Fruit fly (Drosophila melanogaster): ENCODE data around the gene pip.

The pip gene

DNA sequence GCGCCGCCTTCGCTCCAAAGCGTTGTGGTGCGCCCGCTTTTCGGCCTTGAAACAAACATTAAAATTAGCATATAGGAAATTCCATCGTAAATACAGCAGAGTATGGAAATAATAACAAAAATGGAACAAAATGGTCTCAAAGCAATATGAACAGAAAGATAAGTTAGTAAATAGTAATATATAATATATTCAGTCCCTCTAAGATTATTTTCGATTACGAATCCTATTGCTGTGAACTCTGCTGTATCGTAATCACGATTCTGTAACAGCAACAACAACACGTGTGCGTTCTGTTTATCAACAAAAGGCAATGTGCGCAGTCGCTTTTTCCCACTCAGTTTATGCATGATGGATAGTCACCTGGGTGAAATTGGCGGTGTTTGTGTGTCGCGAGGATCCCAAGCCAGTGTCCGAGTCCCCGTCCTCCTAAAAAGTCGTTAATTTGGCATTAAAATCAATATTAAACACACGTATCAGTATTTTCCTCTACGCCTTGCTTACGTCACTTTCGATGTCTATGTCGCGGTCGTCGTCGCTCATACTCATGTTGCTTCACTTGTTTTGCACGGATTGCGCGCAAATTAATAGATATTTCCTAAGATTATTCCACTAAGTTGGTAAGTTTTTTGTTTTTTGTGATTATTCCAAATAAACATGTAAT is 73.8 kb downstream of the pip start, which contains the start of the genes CG42374 and Mettl5 (continued):
- TF ChIP-seq YL-1 (GFP tag; optimal IDR thresholded peaks at IDR 0.05) = no peak
- TF ChIP-seq CG15073 (GFP tag; optimal IDR thresholded peaks at IDR 0.05) = no peak
- TF ChIP-seq CG7745 (tag; optimal IDR thresholded peaks at IDR 0.05) = no peak
- no peak for TF ChIP-seq CG8924 (tag; optimal IDR thresholded peaks at IDR 0.05)
- no peak for TF ChIP-seq zen2 (GFP tag; IDR thresholded peaks at IDR 0.05; ENCODE audit: partially characterized antibody)
- TF ChIP-seq tgo (GFP tag; IDR thresholded peaks at IDR 0.05) = peak; percentile 48; the same call in 1 of the 3 replicates
- peak; percentile 54; the same call in 1 of the 2 replicates for TF ChIP-seq HLH3B (GFP tag; IDR thresholded peaks at IDR 0.05)
- TF ChIP-seq Atf3 (GFP tag; optimal IDR thresholded peaks at IDR 0.05) = no peak
- TF ChIP-seq CG13123 (GFP tag; optimal IDR thresholded peaks at IDR 0.05) = no peak
- TF ChIP-seq luna (GFP tag; optimal IDR thresholded peaks at IDR 0.05) = no peak
- peak; percentile 32 for TF ChIP-seq CG10979 (tag; optimal IDR thresholded peaks at IDR 0.05)
- peak; percentile 26 for TF ChIP-seq CG12219 (GFP tag; optimal IDR thresholded peaks at IDR 0.05)
- TF ChIP-seq CG2889 (GFP tag; IDR thresholded peaks at IDR 0.05) = peak; percentile 47; the same call in 1 of the 3 replicates
- no peak for TF ChIP-seq Sin3A (optimal IDR thresholded peaks at IDR 0.05)
- no peak for TF ChIP-seq CG11560 (tag; IDR thresholded peaks at IDR 0.05)
- TF ChIP-seq Xrp1 (GFP tag; IDR thresholded peaks at IDR 0.05) = peak; percentile 63
- TF ChIP-seq CG14710 (tag; optimal IDR thresholded peaks at IDR 0.05) = no peak
- peak; percentile 56 for TF ChIP-seq slbo (GFP tag; IDR thresholded peaks at IDR 0.05)
- TF ChIP-seq slp2 (GFP tag; optimal IDR thresholded peaks at IDR 0.05) = no peak
- TF ChIP-seq Poxn (GFP tag; IDR thresholded peaks at IDR 0.05) = no peak
- no peak for TF ChIP-seq ci (GFP tag; IDR thresholded peaks at IDR 0.05)
- TF ChIP-seq odd (GFP tag; optimal IDR thresholded peaks at IDR 0.05) = no peak
- no peak for TF ChIP-seq pho (GFP tag; optimal IDR thresholded peaks at IDR 0.05)
- TF ChIP-seq CG4854 (GFP tag; optimal IDR thresholded peaks at IDR 0.05) = no peak
- TF ChIP-seq CG10147 (GFP tag; optimal IDR thresholded peaks at IDR 0.05) = peak; percentile 17
- no peak for TF ChIP-seq HmgD (GFP tag; optimal IDR thresholded peaks at IDR 0.05)
- TF ChIP-seq CG11085 (GFP tag; IDR thresholded peaks at IDR 0.05) = no peak
- TF ChIP-seq Rfx (GFP tag; IDR thresholded peaks at IDR 0.05) = peak; percentile 65
- peak; percentile 21 for TF ChIP-seq bcd (GFP tag; optimal IDR thresholded peaks at IDR 0.05)
- TF ChIP-seq CG8478 (optimal IDR thresholded peaks at IDR 0.05) = no peak
- TF ChIP-seq gce (GFP tag; IDR thresholded peaks at IDR 0.05) = 0 out of 3 replicates have a peak, but pooled peaks have one; percentile 47
- no peak for TF ChIP-seq exex (tag; optimal IDR thresholded peaks at IDR 0.05)
- TF ChIP-seq CG17568 (GFP tag; optimal IDR thresholded peaks at IDR 0.05) = no peak
- TF ChIP-seq scrt (GFP tag; optimal IDR thresholded peaks at IDR 0.05) = peak; percentile 38
- TF ChIP-seq corto (GFP tag; optimal IDR thresholded peaks at IDR 0.05) = no peak
- no peak for TF ChIP-seq chif (GFP tag; optimal IDR thresholded peaks at IDR 0.05)
- peak; percentile 91 for TF ChIP-seq CG4360 (GFP tag; IDR thresholded peaks at IDR 0.05)
- no peak for TF ChIP-seq Dfd (GFP tag; optimal IDR thresholded peaks at IDR 0.05)
- no peak for TF ChIP-seq Hr39 (optimal IDR thresholded peaks at IDR 0.05)
- peak; percentile 70; the same call in 1 of the 3 replicates for TF ChIP-seq zfh1 (GFP tag; IDR thresholded peaks at IDR 0.05)
- TF ChIP-seq fd102C (GFP tag; optimal IDR thresholded peaks at IDR 0.05) = no peak
- no peak for TF ChIP-seq ATbp (GFP tag; optimal IDR thresholded peaks at IDR 0.05)
- no peak for TF ChIP-seq wdn (GFP tag; IDR thresholded peaks at IDR 0.05)
- TF ChIP-seq CG2712 (tag; optimal IDR thresholded peaks at IDR 0.05) = peak; percentile 56
- TF ChIP-seq Med (GFP tag) = peak; percentile 72
- TF ChIP-seq TFAM (GFP tag; optimal IDR thresholded peaks at IDR 0.05) = no peak
- peak; percentile 42 for TF ChIP-seq HmgZ (tag; optimal IDR thresholded peaks at IDR 0.05)
- TF ChIP-seq Abd-B (GFP tag; optimal IDR thresholded peaks at IDR 0.05) = no peak
- TF ChIP-seq p53 (GFP tag; optimal IDR thresholded peaks at IDR 0.05) = no peak
- no peak for TF ChIP-seq NC2β (GFP tag; optimal IDR thresholded peaks at IDR 0.05)
- no peak for TF ChIP-seq CG11456 (GFP tag; IDR thresholded peaks at IDR 0.05)
- no peak for TF ChIP-seq CG6854 (GFP tag; optimal IDR thresholded peaks at IDR 0.05)
